Fruit fly (Drosophila melanogaster) whole organism, embryonic: ENCODE data around the gene CG42583.

Source experiments
- BEAF-32 ChIP-seq: fragments of 200-800 bp; sonication (Bioruptor generic); optimal IDR thresholded peaks from 3 replicates; lab custom pipeline; 2017; ENCODE audit warnings: missing biosample characterization, missing genetic modification characterization, mild to moderate bottlenecking, moderate library complexity, missing genetic modification reagents
- Bgb ChIP-seq: fragments of 200-800 bp; sonication (Bioruptor generic); IDR thresholded peaks from 2 replicates; pipeline ENCODE4 v1.3.6; 2022; ENCODE audit warnings: missing biosample characterization, missing genetic modification characterization; ENCODE audit not compliant: partially characterized antibody
- CG10543 ChIP-seq: fragments of 200-800 bp; sonication (Bioruptor generic); optimal IDR thresholded peaks from 3 replicates; lab custom pipeline; 2017; ENCODE audit warnings: missing biosample characterization, mild to moderate bottlenecking, missing genetic modification characterization, moderate library complexity
- CG11695 ChIP-seq: fragments of 200-800 bp; sonication (Bioruptor generic); IDR thresholded peaks from 3 replicates; pipeline ENCODE4 v1.3.6; 2022; ENCODE audit warnings: missing biosample characterization, missing genetic modification characterization
- CG12391 ChIP-seq: fragments of 200-800 bp; sonication (Bioruptor generic); optimal IDR thresholded peaks from 3 replicates; lab custom pipeline; 2018; ENCODE audit warnings: missing biosample characterization, mild to moderate bottlenecking, missing genetic modification characterization, moderate library complexity
- CG12659 ChIP-seq: fragments of 200-800 bp; sonication (Bioruptor generic); optimal IDR thresholded peaks from 3 replicates; lab custom pipeline; 2017; ENCODE audit warnings: mild to moderate bottlenecking, missing biosample characterization, missing genetic modification reagents, missing genetic modification characterization
- CG12769 ChIP-seq: fragments of 200-800 bp; sonication (Bioruptor generic); optimal IDR thresholded peaks from 2 replicates; lab custom pipeline; 2019; ENCODE audit warnings: missing biosample characterization, mild to moderate bottlenecking, missing genetic modification characterization, moderate library complexity
- CG15514 ChIP-seq: fragments of 200-800 bp; sonication (Bioruptor generic); optimal IDR thresholded peaks from 3 replicates; lab custom pipeline; 2017; ENCODE audit warnings: missing biosample characterization, missing genetic modification characterization, mild to moderate bottlenecking, moderate library complexity, missing genetic modification reagents
- CG1603 ChIP-seq: fragments of 200-800 bp; sonication (Bioruptor generic); optimal IDR thresholded peaks from 2 replicates; lab custom pipeline; 2019; ENCODE audit warnings: missing biosample characterization, mild to moderate bottlenecking, missing genetic modification characterization, moderate library complexity
- CG17361 ChIP-seq: fragments of 200-800 bp; sonication (Bioruptor generic); IDR thresholded peaks from 3 replicates; pipeline ENCODE4 v1.3.6; 2022; ENCODE audit warnings: missing biosample characterization, missing genetic modification characterization
- CG2116 ChIP-seq: fragments of 200-800 bp; sonication (Bioruptor generic); optimal IDR thresholded peaks from 3 replicates; lab custom pipeline; 2018; ENCODE audit warnings: missing biosample characterization, mild to moderate bottlenecking, missing genetic modification characterization
- CG2889 ChIP-seq: fragments of 200-800 bp; sonication (Bioruptor generic); IDR thresholded peaks from 3 replicates; pipeline ENCODE4 v1.3.6; 2022; ENCODE audit warnings: missing biosample characterization, missing genetic modification characterization
- CG30020 ChIP-seq: fragments of 200-800 bp; optimal IDR thresholded peaks from 2 replicates; lab custom pipeline; 2019; ENCODE audit warnings: missing biosample characterization, mild to moderate bottlenecking, missing genetic modification characterization, moderate library complexity
- CG34224 ChIP-seq: fragments of 200-800 bp; sonication (Bioruptor generic); IDR thresholded peaks from 3 replicates; pipeline ENCODE4 v1.3.6; 2022; ENCODE audit warnings: missing biosample characterization, missing genetic modification characterization; ENCODE audit not compliant: partially characterized antibody
- CG42726 ChIP-seq: fragments of 200-800 bp; sonication (Bioruptor generic); IDR thresholded peaks from 2 replicates; pipeline ENCODE4 v1.3.6; 2022; ENCODE audit warnings: missing biosample characterization, missing genetic modification characterization; ENCODE audit not compliant: partially characterized antibody
- CG4328 ChIP-seq: fragments of 200-800 bp; sonication (Bioruptor generic); optimal IDR thresholded peaks from 3 replicates; lab custom pipeline; 2017; ENCODE audit warnings: missing biosample characterization, missing genetic modification reagents, missing genetic modification characterization
- CG5180 ChIP-seq: fragments of 200-800 bp; sonication (Bioruptor generic); optimal IDR thresholded peaks from 3 replicates; lab custom pipeline; 2017; ENCODE audit warnings: missing biosample characterization, missing genetic modification characterization, mild to moderate bottlenecking, moderate library complexity, missing genetic modification reagents
- CG6791 ChIP-seq: fragments of 200-800 bp; sonication (Bioruptor generic); IDR thresholded peaks from 3 replicates; pipeline ENCODE4 v1.3.6; 2022; ENCODE audit warnings: missing biosample characterization, missing genetic modification characterization; ENCODE audit not compliant: partially characterized antibody
- CG7271 ChIP-seq: fragments of 200-800 bp; sonication (Bioruptor generic); optimal IDR thresholded peaks from 2 replicates; lab custom pipeline; 2018; ENCODE audit warnings: missing biosample characterization, mild to moderate bottlenecking, missing genetic modification characterization, moderate library complexity
- CG7357 ChIP-seq: fragments of 200-800 bp; sonication (Bioruptor generic); IDR thresholded peaks from 3 replicates; pipeline ENCODE4 v1.3.6; 2022; ENCODE audit warnings: missing biosample characterization, missing genetic modification characterization
- CoRest ChIP-seq: fragments of 200-800 bp; sonication (Bioruptor generic); optimal IDR thresholded peaks from 3 replicates; lab custom pipeline; 2018; ENCODE audit warnings: missing biosample characterization, mild to moderate bottlenecking, missing genetic modification characterization, moderate library complexity
- Dip2 ChIP-seq: fragments of 200-800 bp; sonication (Bioruptor generic); IDR thresholded peaks from 2 replicates; pipeline ENCODE4 v1.3.6; 2022; ENCODE audit warnings: missing biosample characterization, missing genetic modification characterization
- Dll ChIP-seq: fragments of 200-800 bp; sonication (Bioruptor generic); IDR thresholded peaks from 4 replicates; pipeline ENCODE4 v1.3.6; 2022; ENCODE audit warnings: missing biosample characterization, missing genetic modification characterization; ENCODE audit not compliant: partially characterized antibody
- Doc3 ChIP-seq: fragments of 200-800 bp; sonication (Bioruptor generic); IDR thresholded peaks from 3 replicates; pipeline ENCODE4 v1.3.6; 2022; ENCODE audit warnings: missing biosample characterization, missing genetic modification characterization; ENCODE audit not compliant: partially characterized antibody
- E2f2 ChIP-seq: fragments of 200-800 bp; sonication (Bioruptor generic); IDR thresholded peaks from 2 replicates; pipeline ENCODE4 v1.3.6; 2022; ENCODE audit warnings: missing biosample characterization, missing genetic modification characterization
- HLH4C ChIP-seq: fragments of 200-800 bp; sonication (Bioruptor generic); IDR thresholded peaks from 3 replicates; pipeline ENCODE4 v1.3.6; 2022; ENCODE audit warnings: missing biosample characterization, missing genetic modification characterization; ENCODE audit not compliant: partially characterized antibody
- Lim3 ChIP-seq: fragments of 200-800 bp; sonication (Bioruptor generic); IDR thresholded peaks from 2 replicates; pipeline ENCODE4 v1.3.6; 2022; ENCODE audit warnings: missing biosample characterization, missing genetic modification characterization
- Mes4 ChIP-seq: fragments of 200-800 bp; sonication (Bioruptor generic); optimal IDR thresholded peaks from 2 replicates; lab custom pipeline; 2016; ENCODE audit warnings: missing biosample characterization, missing genetic modification characterization
- Scr ChIP-seq: fragments of 200-800 bp; sonication (Bioruptor generic); IDR thresholded peaks from 2 replicates; pipeline ENCODE4 v1.3.6; 2022; ENCODE audit warnings: missing biosample characterization, missing genetic modification characterization; ENCODE audit not compliant: partially characterized antibody
- ato ChIP-seq: fragments of 200-800 bp; sonication (Bioruptor generic); IDR thresholded peaks from 2 replicates; pipeline ENCODE4 v1.3.6; 2022; ENCODE audit warnings: missing biosample characterization, missing genetic modification characterization; ENCODE audit not compliant: partially characterized antibody
- bbx ChIP-seq: fragments of 200-800 bp; sonication (Bioruptor generic); IDR thresholded peaks from 2 replicates; pipeline ENCODE4 v1.3.6; 2022; ENCODE audit warnings: missing biosample characterization, missing genetic modification characterization; ENCODE audit not compliant: partially characterized antibody
- corto ChIP-seq: fragments of 200-800 bp; sonication (Bioruptor generic); optimal IDR thresholded peaks from 2 replicates; lab custom pipeline; 2016; ENCODE audit warnings: missing biosample characterization, mild to moderate bottlenecking, missing genetic modification characterization, moderate library complexity
- crp ChIP-seq, 2 experiments: fragments of 200-800 bp; sonication (Bioruptor generic); optimal IDR thresholded peaks; 2 replicates in 1 of 2; 3 replicates in 1 of 2; lab custom pipeline; 2017; ENCODE audit warnings: missing biosample characterization in 2 of 2, missing genetic modification characterization in 2 of 2, mild to moderate bottlenecking in 1 of 2, moderate library complexity in 1 of 2
- fd102C ChIP-seq: fragments of 200-800 bp; sonication (Bioruptor generic); optimal IDR thresholded peaks from 2 replicates; lab custom pipeline; 2018; ENCODE audit warnings: missing biosample characterization, mild to moderate bottlenecking, missing genetic modification characterization, moderate library complexity
- gce ChIP-seq: fragments of 200-800 bp; sonication (Bioruptor generic); IDR thresholded peaks from 3 replicates; pipeline ENCODE4 v1.3.6; 2022; ENCODE audit warnings: missing biosample characterization, missing genetic modification characterization
- gfzf ChIP-seq: fragments of 200-800 bp; sonication (Bioruptor generic); optimal IDR thresholded peaks from 2 replicates; lab custom pipeline; 2016; ENCODE audit warnings: missing biosample characterization, mild to moderate bottlenecking, missing genetic modification characterization, moderate library complexity
- hb ChIP-seq: fragments of 200-800 bp; sonication (Bioruptor generic); IDR thresholded peaks from 3 replicates; pipeline ENCODE4 v1.3.6; 2022; ENCODE audit warnings: missing biosample characterization, missing genetic modification characterization; ENCODE audit not compliant: partially characterized antibody
- hbn ChIP-seq: fragments of 200-800 bp; sonication (Bioruptor generic); IDR thresholded peaks from 2 replicates; pipeline ENCODE4 v1.3.6; 2022; ENCODE audit warnings: missing biosample characterization, missing genetic modification characterization; ENCODE audit not compliant: partially characterized antibody
- lilli ChIP-seq: fragments of 200-800 bp; sonication (Bioruptor generic); optimal IDR thresholded peaks from 3 replicates; lab custom pipeline; 2016; ENCODE audit warnings: missing biosample characterization, missing genetic modification characterization
- nau ChIP-seq: fragments of 200-800 bp; sonication (Bioruptor generic); optimal IDR thresholded peaks from 3 replicates; lab custom pipeline; 2017; ENCODE audit warnings: missing biosample characterization, mild to moderate bottlenecking, missing genetic modification characterization, missing genetic modification reagents
- nerfin-1 ChIP-seq: fragments of 200-800 bp; sonication (Bioruptor generic); optimal IDR thresholded peaks from 3 replicates; lab custom pipeline; 2019; ENCODE audit warnings: missing biosample characterization, mild to moderate bottlenecking, missing genetic modification characterization, moderate library complexity
- nerfin-2 ChIP-seq: fragments of 200-800 bp; sonication (Bioruptor generic); IDR thresholded peaks from 2 replicates; pipeline ENCODE4 v1.3.6; 2022; ENCODE audit warnings: missing biosample characterization, missing genetic modification characterization; ENCODE audit not compliant: partially characterized antibody
- row ChIP-seq: fragments of 200-800 bp; sonication (Bioruptor generic); IDR thresholded peaks from 3 replicates; pipeline ENCODE4 v1.3.6; 2022; ENCODE audit warnings: missing biosample characterization, missing genetic modification characterization
- scrt ChIP-seq: fragments of 200-800 bp; sonication (Bioruptor generic); optimal IDR thresholded peaks from 2 replicates; lab custom pipeline; 2018; ENCODE audit warnings: missing biosample characterization, mild to moderate bottlenecking, missing genetic modification characterization, moderate library complexity
- stwl ChIP-seq: fragments of 200-800 bp; sonication (Bioruptor generic); optimal IDR thresholded peaks from 3 replicates; lab custom pipeline; 2018; ENCODE audit warnings: missing biosample characterization, mild to moderate bottlenecking, missing genetic modification characterization, moderate library complexity
- tna ChIP-seq: fragments of 200-800 bp; sonication (Bioruptor generic); IDR thresholded peaks from 2 replicates; pipeline ENCODE4 v1.3.6; 2022; ENCODE audit warnings: missing biosample characterization, missing genetic modification characterization; ENCODE audit not compliant: partially characterized antibody
- zen2 ChIP-seq: fragments of 200-800 bp; sonication (Bioruptor generic); IDR thresholded peaks from 3 replicates; pipeline ENCODE4 v1.3.6; 2022; ENCODE audit warnings: missing biosample characterization, missing genetic modification characterization; ENCODE audit not compliant: partially characterized antibody

The CG42583 gene

DNA sequence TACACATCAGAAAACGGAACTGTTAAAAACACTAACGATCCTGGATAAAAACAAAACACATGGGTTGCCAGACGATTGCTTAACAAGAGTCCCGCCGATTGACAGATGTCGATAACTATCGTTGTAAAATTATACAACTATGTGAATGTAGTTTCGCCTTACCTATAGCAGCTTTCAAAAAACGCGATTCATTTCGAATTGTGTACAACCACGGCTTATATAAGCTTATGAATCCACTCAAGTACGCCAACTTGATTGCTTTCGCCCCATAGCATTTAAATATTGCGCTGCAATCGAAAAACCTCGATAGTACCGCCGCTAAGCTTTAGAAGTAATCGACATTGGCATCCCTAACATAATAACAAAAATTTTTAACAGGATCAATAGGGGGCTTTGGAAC lies 30.3 kb downstream of the CG42583 start, which contains the start of the genes CG9581 and CG9578:
TSS of gene CG9581 (minus strand) at position 84 of the 400 bp plus-strand sequence.
TSS of gene CG9578 (plus strand) at position 325 of the 400 bp plus-strand sequence.
- TF ChIP-seq nerfin-1 (tag; lab: Kevin White, UChicago) (peak; percentile 2), Scr (GFP tag; lab: Robert Waterston, UW) (peak; percentile 87), CG6791 (GFP tag; lab: Robert Waterston, UW) (peak; percentile 68), nau (GFP tag; lab: Kevin White, UChicago) (no peak), CG2116 (GFP tag; lab: Kevin White, UChicago) (peak; percentile 83), hb (GFP tag; lab: Robert Waterston, UW) (peak; percentile 71; the same call in 2 of the 3 replicates), nerfin-2 (peak; percentile 53), row (GFP tag; lab: Robert Waterston, UW) (peak; percentile 52; the same call in 1 of the 3 replicates), gce (GFP tag; lab: Robert Waterston, UW) (no peak), Bgb (GFP tag; lab: Robert Waterston, UW) (peak; percentile 35; the same call in 1 of the 2 replicates), CG5180 (GFP tag; lab: Kevin White, UChicago) (no peak), fd102C (no peak), CG2889 (GFP tag; lab: Robert Waterston, UW) (no peak), CG12659 (peak; percentile 16), bbx (peak; percentile 48), Doc3 (peak; percentile 77), corto (GFP tag; lab: Kevin White, UChicago) (no peak), CG11695 (no peak), tna (peak; percentile 54; the same call in 1 of the 2 replicates), lilli (GFP tag; lab: Kevin White, UChicago) (peak; percentile 14), stwl (peak; percentile 44), Dll (peak; percentile 89), CoRest (peak; percentile 40), HLH4C (GFP tag; lab: Robert Waterston, UW) (peak; percentile 79), CG7271 (tag; lab: Kevin White, UChicago) (no peak), ato (GFP tag; lab: Robert Waterston, UW) (peak; percentile 53; the same call in 1 of the 2 replicates), CG12391 (tag; lab: Kevin White, UChicago) (no peak), CG10543 (GFP tag; lab: Kevin White, UChicago) (no peak), CG30020 (tag; lab: Kevin White, UChicago) (peak; percentile 54), CG15514 (GFP tag; lab: Kevin White, UChicago) (peak; percentile 5), Lim3 (no peak), CG34224 (GFP tag; lab: Robert Waterston, UW) (peak; percentile 82; the same call in 2 of the 3 replicates), CG12769 (no peak), hbn (GFP tag; lab: Robert Waterston, UW) (peak; percentile 67), BEAF-32 (GFP tag; lab: Kevin White, UChicago) (peak; percentile 79), crp (GFP tag; optimal IDR thresholded peaks at IDR 0.05; lab: Kevin White, UChicago) (no peak), zen2 (GFP tag; lab: Robert Waterston, UW) (peak; percentile 48; the same call in 1 of the 3 replicates), CG7357 (no peak), scrt (GFP tag; lab: Kevin White, UChicago) (no peak), E2f2 (peak; percentile 90), CG17361 (0 out of 3 replicates have a peak, but pooled peaks have one; percentile 9), Mes4 (GFP tag; lab: Kevin White, UChicago) (no peak), CG42726 (GFP tag; lab: Robert Waterston, UW) (0 out of 2 replicates have a peak, but pooled peaks have one; percentile 33), gfzf (GFP tag; lab: Kevin White, UChicago) (no peak), Dip2 (GFP tag; lab: Robert Waterston, UW) (no peak), CG4328 (GFP tag; lab: Kevin White, UChicago) (no peak), CG1603 (tag; lab: Kevin White, UChicago) (peak; percentile 63)
